Worm (Caenorhabditis elegans): ENCODE data around the gene C27A7.5.

- no peak for TF ChIP-seq ama-1 (optimal IDR thresholded peaks at IDR 0.05)
- no peak for TF ChIP-seq flt-1 (GFP tag; IDR thresholded peaks at IDR 0.05)
- no peak for TF ChIP-seq tbx-11 (GFP tag; IDR thresholded peaks at IDR 0.05)
- TF ChIP-seq scrt-1 (GFP tag; IDR thresholded peaks at IDR 0.05) = no peak
Observed at ce11 chrV:12161157-12161556, 963 bp downstream of the C27A7.5 start.
